Worm (Caenorhabditis elegans) whole organism, dauer: ENCODE measurements around the gene F56D6.13.
"Not testable (repeated sequence)": the region's sequence is repeated elsewhere in the genome, so short reads cannot be mapped to it uniquely, and the experiment has no call there.

Experiments
- unc-62 ChIP-seq: sonication (generic microtip); optimal IDR thresholded peaks from 2 replicates; lab custom pipeline; 2017; ENCODE audit warnings: missing biosample characterization, missing genetic modification reagents, missing genetic modification characterization

The F56D6.13 gene

DNA sequence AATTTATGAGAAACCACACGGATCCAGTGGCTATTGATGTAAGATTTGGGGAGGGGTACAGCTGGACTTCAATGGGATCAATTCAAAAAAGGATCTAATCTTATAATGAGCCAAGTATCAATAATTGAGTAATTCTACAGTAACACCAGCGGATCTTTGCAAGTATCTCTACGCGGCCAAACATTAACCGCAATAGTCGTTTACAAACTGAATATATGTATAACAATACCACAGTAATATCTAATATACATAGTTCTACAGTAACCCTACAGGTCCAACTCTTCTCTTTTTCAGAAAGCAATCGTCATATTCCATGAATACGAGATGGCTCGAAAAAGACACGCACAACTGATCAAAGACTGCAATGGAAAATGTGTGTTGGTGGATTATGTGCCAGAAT is 17.2 kb upstream of the F56D6.13 start, which contains the start of gene F56D6.9:
Gene F56D6.9, plus strand, starts transcription at position 301 of the 400 bp plus-strand sequence.
- TF ChIP-seq unc-62 (GFP tag; lab: Kevin White, UChicago): no peak

DNA sequence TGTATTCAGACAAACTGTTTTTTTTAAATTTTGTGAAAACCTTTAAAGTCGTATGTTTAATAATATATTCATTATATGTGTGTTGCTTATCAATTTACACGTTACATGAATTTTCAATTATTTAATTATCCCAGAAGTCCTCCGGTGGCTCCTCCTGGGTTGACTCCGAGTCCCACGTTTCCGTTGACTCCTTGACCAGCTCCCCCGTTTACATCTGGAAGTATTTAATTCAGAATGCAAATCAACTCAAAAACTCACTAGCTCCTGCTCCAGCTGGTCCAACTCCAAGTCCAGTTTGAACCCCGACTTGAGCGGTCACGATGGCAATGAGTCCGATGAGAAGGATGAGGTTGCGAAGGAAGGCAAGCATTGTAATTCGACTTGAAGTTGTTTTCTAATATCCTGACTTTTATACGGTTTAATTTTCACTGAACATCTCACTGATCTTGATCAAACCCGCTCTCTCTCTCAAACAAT is 15.2 kb upstream of the F56D6.13 start, which contains the start of gene F56D6.8:
Gene F56D6.8, minus strand, starts transcription at position 427 of the 477 bp plus-strand sequence.
- no peak for TF ChIP-seq unc-62 (GFP tag; lab: Kevin White, UChicago)

DNA sequence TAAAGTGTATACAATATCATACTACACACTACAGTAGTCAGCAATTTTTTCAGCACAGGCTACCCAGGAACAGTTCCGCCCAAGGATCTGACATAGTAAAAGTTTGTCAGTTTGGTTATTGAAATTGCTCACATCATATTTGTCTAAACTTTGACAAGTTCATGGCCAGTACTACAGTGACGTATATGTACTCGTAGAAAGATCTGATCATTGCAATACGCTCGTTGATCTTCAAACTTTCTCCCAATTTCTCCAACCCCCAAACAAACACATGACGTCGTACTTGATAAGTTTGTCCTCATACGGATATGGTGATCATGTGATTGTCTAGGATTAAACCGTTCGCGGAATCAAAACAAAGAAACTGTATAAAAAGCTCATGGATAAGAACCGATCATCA is 14.4 kb upstream of the F56D6.13 start, which contains the start of gene dct-8:
Gene dct-8, plus strand, starts transcription at position 301 of the 400 bp plus-strand sequence.
- no peak for TF ChIP-seq unc-62 (GFP tag; lab: Kevin White, UChicago)

DNA sequence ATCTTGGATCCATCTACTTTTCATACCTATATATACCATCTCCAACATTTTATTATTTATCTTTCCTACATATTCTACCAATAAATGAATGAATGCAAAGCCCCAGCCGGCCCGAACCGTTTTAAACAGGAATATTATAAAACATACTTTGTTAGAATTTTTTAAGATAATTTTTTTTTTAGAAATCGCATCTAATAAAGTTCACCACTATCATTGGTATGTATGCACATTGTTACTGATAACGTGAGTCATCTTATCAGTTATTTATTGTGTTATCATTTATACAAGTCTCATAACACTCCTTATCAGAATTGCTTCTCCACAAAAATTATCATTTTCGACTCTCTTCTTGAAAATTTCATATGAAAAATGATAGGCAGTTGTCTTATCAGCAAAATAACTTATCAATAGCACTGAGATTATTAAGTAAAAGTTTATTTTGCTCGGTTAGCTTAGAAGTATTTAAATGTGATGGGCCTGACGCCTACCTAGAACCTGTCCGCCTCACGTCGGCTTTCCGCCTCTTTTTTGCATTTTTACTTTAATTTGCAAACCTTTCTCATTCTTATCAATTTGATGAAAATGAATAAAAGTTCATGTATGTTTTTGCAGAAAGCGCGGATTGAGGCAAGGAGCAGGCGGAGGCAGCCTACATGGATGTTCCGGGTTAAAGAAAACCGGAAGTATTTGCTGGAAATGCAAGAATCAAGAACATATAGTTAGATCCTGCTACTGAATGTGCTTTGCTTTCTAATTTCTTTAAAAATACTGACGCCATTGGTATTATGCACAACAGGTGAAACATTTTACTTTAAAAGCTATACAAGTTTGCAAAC is 9.3 kb upstream of the F56D6.13 start, which contains the start of gene srz-62:
Gene srz-62, plus strand, starts transcription at position 786 of the 836 bp plus-strand sequence.
- no peak for TF ChIP-seq unc-62 (GFP tag; lab: Kevin White, UChicago)

DNA sequence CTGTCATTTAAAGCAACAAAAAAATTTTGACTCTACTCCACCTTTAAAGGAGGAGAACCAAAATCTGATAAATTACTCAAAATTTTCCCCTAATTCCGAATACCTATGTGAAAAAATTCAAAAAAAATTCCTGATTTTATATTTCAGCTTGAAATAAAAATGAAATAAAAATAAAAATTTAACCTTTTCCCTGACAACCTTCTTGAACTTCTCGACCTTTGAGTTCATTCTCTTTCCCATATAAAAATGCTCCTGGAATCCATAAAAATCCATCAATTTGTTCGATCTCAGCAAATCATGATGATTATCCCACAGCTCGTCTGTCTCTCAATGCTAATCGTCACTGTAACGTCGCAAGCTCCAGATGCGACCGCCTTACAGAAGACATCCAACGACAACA is 6.3 kb upstream of the F56D6.13 start, which contains the start of gene F56D6.6:
Gene F56D6.6, plus strand, starts transcription at position 301 of the 400 bp plus-strand sequence.
- TF ChIP-seq unc-62 (GFP tag; lab: Kevin White, UChicago): no peak

DNA sequence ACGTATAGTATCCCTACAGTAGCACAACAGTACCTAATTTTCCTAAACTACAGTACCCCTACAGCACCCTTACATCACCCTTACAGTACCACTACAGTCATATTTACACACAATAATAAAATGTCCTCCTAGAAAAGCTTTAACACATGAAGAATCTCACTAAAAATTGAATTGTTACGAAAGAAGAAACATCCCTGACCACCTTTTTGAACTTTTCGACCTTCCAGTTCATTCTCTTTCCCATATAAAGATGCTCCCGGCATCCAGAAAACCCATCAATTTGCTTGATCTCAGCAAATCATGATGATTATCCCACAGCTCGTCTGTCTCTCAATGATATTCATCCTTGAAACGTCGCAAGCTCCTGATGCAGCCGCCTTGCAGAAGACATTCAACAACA is 4.6 kb upstream of the F56D6.13 start, which contains the start of gene F56D6.21:
Gene F56D6.21, plus strand, starts transcription at position 301 of the 400 bp plus-strand sequence.
- TF ChIP-seq unc-62 (GFP tag; lab: Kevin White, UChicago): no peak

DNA sequence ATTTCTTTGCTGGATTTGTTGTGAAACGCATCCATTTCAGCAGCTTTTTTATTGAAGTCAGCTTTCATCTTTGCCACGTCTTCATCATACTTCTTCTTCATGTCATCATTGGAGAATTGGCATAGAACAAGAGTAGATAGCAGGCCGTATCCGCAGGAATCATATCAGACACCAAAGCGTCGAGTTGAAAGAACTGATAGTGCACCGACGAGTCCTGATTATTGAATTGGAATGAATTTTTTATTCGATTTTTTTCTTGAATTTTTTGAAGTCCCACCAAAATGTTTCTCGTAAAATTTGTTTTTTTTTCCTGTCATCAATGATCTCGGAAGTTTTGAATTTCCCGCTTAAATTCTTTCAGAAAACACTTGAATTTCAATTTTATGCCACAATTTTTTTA is 2.8 kb upstream of the F56D6.13 start, which contains the start of gene F56D6.11:
Gene F56D6.11, minus strand, starts transcription at position 101 of the 400 bp plus-strand sequence.
- TF ChIP-seq unc-62 (GFP tag; lab: Kevin White, UChicago): no peak

DNA sequence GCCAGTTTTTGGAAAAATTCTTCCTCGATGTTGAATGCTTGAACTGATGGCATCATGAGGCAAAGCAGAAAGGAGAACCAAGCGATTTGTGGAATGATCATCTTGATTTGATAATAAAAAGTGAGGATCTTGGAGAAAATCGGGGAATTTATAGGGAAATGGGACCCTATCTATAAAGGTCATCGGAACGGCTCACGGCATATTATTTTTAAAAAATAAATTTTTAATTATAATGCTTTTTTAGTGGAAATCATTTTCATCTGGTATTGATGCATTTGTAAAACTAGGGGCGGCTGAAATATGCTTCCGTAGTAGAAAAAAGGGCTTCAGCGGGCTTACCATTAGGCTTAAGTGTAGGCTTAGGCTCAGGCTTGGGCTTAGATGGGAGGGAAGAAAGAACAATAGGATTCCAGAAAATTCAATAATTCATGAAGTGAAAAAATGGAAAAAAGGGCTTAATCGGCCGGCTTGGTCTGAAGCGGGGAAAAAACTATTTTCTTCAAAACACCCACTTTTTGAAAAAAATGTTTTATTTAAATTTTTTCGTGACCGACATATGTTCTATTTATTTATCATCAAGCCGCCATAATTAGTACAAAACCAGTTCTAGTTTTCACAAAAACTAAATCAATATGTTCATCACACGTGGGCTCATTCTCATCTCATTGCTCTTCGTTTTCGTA is 1.6 kb upstream of the F56D6.13 start, which contains the start of the genes F56D6.22 and F56D6.12:
Gene F56D6.22, minus strand, starts transcription at position 101 of the 683 bp plus-strand sequence.
Gene F56D6.12, plus strand, starts transcription at position 633 of the 683 bp plus-strand sequence.
- no peak for TF ChIP-seq unc-62 (GFP tag; lab: Kevin White, UChicago)

DNA sequence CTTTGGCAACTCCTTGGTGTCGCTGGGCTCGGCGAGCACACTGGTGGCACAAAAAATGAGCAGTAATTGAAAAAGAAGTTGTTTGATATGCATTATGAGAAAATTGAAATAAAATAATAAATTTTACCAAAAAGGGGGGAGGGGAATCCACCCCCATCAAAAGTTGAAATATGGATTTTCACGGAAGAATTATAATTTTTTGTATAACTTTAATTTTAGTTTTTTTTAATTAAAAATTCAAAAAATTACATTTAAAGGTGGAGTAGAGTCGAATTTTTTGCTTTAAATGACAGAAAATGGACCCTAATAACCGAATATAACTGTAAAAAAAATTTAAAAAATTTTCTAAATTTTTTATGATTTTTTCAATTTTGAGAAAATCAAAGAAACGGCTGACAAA is 2.6 kb downstream of the F56D6.13 start, which contains the start of gene F56D6.18:
Gene F56D6.18, minus strand, starts transcription at position 101 of the 400 bp plus-strand sequence.
- TF ChIP-seq unc-62 (GFP tag; lab: Kevin White, UChicago): not testable (repeated sequence)

DNA sequence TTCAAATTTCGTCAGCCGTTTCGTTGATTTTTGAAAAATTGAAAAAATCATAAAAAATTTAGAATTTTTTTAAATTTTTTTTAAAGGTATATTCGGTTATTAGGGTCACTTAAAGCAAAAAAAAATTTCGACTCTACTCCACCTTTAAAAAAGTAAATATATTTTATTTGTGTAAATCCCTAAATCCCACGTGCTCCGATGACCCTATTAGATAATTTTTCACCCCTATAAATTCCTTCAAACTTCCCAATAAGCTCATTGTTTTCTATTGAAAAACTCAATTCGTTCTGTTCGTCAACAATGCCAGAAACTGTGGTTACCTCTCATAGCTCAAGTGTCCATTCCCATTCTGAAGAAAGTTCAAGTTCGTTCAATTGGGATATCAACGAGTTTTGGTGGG is 3.4 kb downstream of the F56D6.13 start, which contains the start of gene F56D6.20:
Gene F56D6.20, plus strand, starts transcription at position 301 of the 400 bp plus-strand sequence.
- no peak for TF ChIP-seq unc-62 (GFP tag; lab: Kevin White, UChicago)

DNA sequence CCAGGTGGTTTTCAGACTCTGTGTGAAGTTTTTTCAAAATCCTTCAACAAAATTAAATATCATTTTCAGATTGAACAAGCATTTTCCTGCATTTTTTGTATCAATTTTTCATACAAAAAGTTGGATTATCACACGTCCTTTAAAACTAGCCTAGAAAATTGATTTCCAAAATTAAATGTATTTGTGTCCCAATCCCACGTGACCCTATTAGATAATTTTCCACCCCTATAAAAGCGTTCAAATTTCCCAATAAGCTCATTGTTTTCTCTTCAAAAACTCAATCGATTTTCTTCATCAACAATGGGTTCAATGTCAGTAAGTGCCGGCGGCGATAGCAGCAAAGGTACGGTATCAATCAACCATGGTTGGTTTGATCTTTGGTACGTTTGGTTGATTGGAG is 5.2 kb downstream of the F56D6.13 start, which contains the start of gene F56D6.19:
Gene F56D6.19, plus strand, starts transcription at position 301 of the 400 bp plus-strand sequence.
- TF ChIP-seq unc-62 (GFP tag; lab: Kevin White, UChicago): no peak

DNA sequence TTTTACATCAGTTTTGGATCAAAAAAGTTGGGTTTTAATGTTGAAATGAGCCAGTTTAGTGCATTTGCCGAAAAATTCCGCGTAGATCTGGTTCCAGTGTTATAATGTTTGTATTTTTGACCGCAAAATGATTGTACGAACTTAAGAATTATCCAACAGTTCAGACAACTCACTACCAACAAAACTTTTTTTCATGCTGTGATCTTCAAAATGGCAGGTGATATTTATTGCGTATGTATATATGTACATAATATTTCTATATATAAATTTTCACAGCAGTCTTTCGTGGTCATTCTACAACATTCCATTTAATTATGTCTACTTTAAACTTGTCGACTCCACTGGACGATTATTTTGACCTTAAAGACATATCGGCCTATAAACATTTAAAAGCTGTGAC is 6.1 kb downstream of the F56D6.13 start, which contains the start of gene srz-20:
Gene srz-20, plus strand, starts transcription at position 301 of the 400 bp plus-strand sequence.
- no peak for TF ChIP-seq unc-62 (GFP tag; lab: Kevin White, UChicago)

DNA sequence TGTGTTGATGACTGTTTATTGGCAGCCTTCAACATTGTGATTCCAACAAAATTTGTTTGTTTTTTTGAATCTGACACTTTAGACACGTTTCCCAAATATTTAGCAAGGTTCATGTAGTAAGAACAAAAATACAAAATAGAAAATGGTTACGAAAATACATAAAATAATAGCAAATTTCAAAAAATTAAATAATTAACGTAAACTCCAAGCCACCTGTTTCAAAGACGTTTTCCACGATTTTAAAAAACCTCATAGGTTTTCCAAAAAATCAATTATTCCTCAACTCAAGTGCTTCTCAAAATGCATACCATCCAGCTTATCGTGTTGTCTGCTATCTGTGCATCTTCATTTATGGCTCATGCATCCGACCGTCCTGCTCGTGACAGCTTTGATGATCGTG is 8.2 kb downstream of the F56D6.13 start, which contains the start of gene F56D6.14:
Gene F56D6.14, plus strand, starts transcription at position 301 of the 400 bp plus-strand sequence.
- no peak for TF ChIP-seq unc-62 (GFP tag; lab: Kevin White, UChicago)

DNA sequence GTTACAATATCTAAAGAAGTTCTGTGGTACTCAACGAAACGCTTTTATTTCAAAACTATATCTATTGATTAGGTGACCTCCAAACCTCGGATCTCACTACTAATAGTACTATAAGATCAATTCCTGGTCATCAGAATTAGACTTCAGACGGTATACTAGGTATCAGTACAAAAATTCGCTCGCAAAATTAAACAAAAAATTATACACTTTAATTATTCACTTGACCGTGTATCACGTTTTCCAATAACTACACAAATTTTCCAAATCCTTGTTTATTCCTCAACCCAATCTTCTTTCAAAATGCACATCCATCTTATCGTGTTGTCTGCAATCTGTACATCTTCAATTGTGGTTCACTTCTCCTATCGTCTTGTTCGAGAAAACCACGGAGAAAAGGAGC is 8.9 kb downstream of the F56D6.13 start, which contains the start of gene F56D6.23:
Gene F56D6.23, plus strand, starts transcription at position 301 of the 400 bp plus-strand sequence.
- no peak for TF ChIP-seq unc-62 (GFP tag; lab: Kevin White, UChicago)

DNA sequence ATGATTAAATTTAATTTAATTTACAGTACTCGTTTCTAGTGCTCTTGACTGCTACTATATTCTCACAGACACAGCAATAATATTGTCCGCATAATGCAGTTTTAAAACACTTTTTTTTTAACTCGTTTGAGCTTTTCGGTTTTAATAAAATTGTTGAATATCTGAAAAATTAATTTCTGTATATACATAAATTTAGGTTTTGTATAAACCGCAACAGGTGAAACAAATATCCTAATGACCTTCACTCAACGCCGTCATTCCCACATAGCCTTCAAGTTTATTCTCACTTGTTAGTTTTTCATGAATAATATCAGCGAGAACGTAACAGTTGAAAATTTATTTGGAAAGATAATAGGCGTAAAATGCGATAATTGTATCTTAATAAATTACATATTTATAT is 10.3 kb downstream of the F56D6.13 start, which contains the start of gene srz-19:
Gene srz-19, plus strand, starts transcription at position 301 of the 400 bp plus-strand sequence.
- no peak for TF ChIP-seq unc-62 (GFP tag; lab: Kevin White, UChicago)
